Worm (Caenorhabditis elegans) whole organism, L4 larva: Measurements from ENCODE around the gene Y41G9A.17.

Experiments
- D1046.2 ChIP-seq: fragments of 200-800 bp; sonication (Bioruptor generic); IDR thresholded peaks from 2 replicates; pipeline ENCODE4 v1.3.6; 2022; ENCODE audit warnings: missing genetic modification characterization, missing compliant biosample characterization
- F10B5.3 ChIP-seq: sonication (generic microtip); optimal IDR thresholded peaks from 2 replicates; lab custom pipeline; 2016; ENCODE audit warnings: mild to moderate bottlenecking, missing genetic modification characterization, missing compliant biosample characterization
- F49E8.2 ChIP-seq: sonication (generic microtip); optimal IDR thresholded peaks from 2 replicates; lab custom pipeline; 2016; ENCODE audit warnings: missing compliant biosample characterization, mild to moderate bottlenecking, missing genetic modification characterization, borderline replicate concordance
- R02D3.7 ChIP-seq: fragments of 150-350 bp; sonication (generic microtip); optimal IDR thresholded peaks from 3 replicates; lab custom pipeline; 2014; ENCODE audit warnings: missing biosample characterization, missing genetic modification characterization
- T20F7.1 ChIP-seq: fragments of 200-800 bp; sonication (Bioruptor generic); optimal IDR thresholded peaks from 2 replicates; lab custom pipeline; 2018; ENCODE audit warnings: mild to moderate bottlenecking, missing genetic modification characterization, missing compliant biosample characterization
- arid-1 ChIP-seq: fragments of 200-800 bp; sonication (Bioruptor generic); conservative IDR thresholded peaks from 2 replicates; pipeline ENCODE4 v1.3.6; 2022; ENCODE audit warnings: missing genetic modification reagents, missing genetic modification characterization, missing compliant biosample characterization
- attf-4 ChIP-seq: sonication (generic microtip); optimal IDR thresholded peaks from 3 replicates; lab custom pipeline; 2017; ENCODE audit warnings: missing biosample characterization, missing genetic modification characterization
- ceh-62 ChIP-seq: sonication (generic microtip); optimal IDR thresholded peaks from 2 replicates; lab custom pipeline; 2017; ENCODE audit warnings: missing biosample characterization, missing genetic modification characterization
- daf-16 ChIP-seq, 3 experiments: sonication (generic microtip); optimal IDR thresholded peaks; 2 replicates each; lab custom pipeline; 2016 to 2017; ENCODE audit warnings: missing genetic modification characterization in 3 of 3, missing genetic modification reagents in 3 of 3, mild to moderate bottlenecking in 2 of 3, missing compliant biosample characterization in 2 of 3, missing biosample characterization in 1 of 3, moderate library complexity in 1 of 3
- daf-19 ChIP-seq: fragments of 200-800 bp; sonication (Bioruptor generic); conservative IDR thresholded peaks from 2 replicates; pipeline ENCODE4 v1.3.6; 2022; ENCODE audit warnings: missing genetic modification characterization, missing compliant biosample characterization
- daf-8 ChIP-seq: fragments of 200-800 bp; sonication (Bioruptor generic); IDR thresholded peaks from 2 replicates; pipeline ENCODE4 v1.3.6; 2022; ENCODE audit warnings: missing genetic modification characterization, missing compliant biosample characterization
- dmd-6 ChIP-seq: fragments of 200-800 bp; sonication (Bioruptor generic); IDR thresholded peaks from 2 replicates; pipeline ENCODE4 v1.3.6; 2022; ENCODE audit warnings: missing genetic modification reagents, missing genetic modification characterization, missing compliant biosample characterization
- dve-1 ChIP-seq: sonication (generic microtip); optimal IDR thresholded peaks from 2 replicates; lab custom pipeline; 2017; ENCODE audit warnings: antibody characterized with exemption, mild to moderate bottlenecking, missing genetic modification characterization, missing compliant biosample characterization; ENCODE audit not compliant: insufficient read depth
- fos-1 ChIP-seq: fragments of 150-350 bp; optimal IDR thresholded peaks from 2 replicates; lab custom pipeline; 2014; ENCODE audit warnings: missing biosample characterization, missing genetic modification characterization
- gei-8 ChIP-seq: fragments of 200-800 bp; sonication (Bioruptor generic); optimal IDR thresholded peaks from 2 replicates; lab custom pipeline; 2018; ENCODE audit warnings: mild to moderate bottlenecking, missing genetic modification characterization, missing compliant biosample characterization
- hlh-11 ChIP-seq: fragments of 200-800 bp; sonication (Bioruptor generic); optimal IDR thresholded peaks from 2 replicates; lab custom pipeline; 2018; ENCODE audit warnings: mild to moderate bottlenecking, missing genetic modification characterization, missing compliant biosample characterization
- hlh-30 ChIP-seq: sonication (generic microtip); optimal IDR thresholded peaks from 2 replicates; lab custom pipeline; 2017; ENCODE audit warnings: antibody characterized with exemption, mild to moderate bottlenecking, missing genetic modification characterization, missing compliant biosample characterization; ENCODE audit not compliant: insufficient read depth
- hmg-1.1 ChIP-seq: fragments of 200-800 bp; sonication (Bioruptor generic); IDR thresholded peaks from 2 replicates; pipeline ENCODE4 v1.3.6; 2022; ENCODE audit warnings: missing genetic modification reagents, missing genetic modification characterization, missing compliant biosample characterization
- lim-7 ChIP-seq: fragments of 200-800 bp; sonication (Bioruptor generic); IDR thresholded peaks from 2 replicates; pipeline ENCODE4 v1.3.6; 2022; ENCODE audit warnings: missing genetic modification characterization, missing compliant biosample characterization
- lin-1 ChIP-seq: fragments of 200-800 bp; sonication (Bioruptor generic); IDR thresholded peaks from 2 replicates; pipeline ENCODE4 v1.3.6; 2022; ENCODE audit warnings: missing genetic modification reagents, missing genetic modification characterization, missing compliant biosample characterization
- mdt-29 ChIP-seq: fragments of 200-800 bp; sonication (Bioruptor generic); IDR thresholded peaks from 2 replicates; pipeline ENCODE4 v1.3.6; 2022; ENCODE audit warnings: missing genetic modification reagents, missing genetic modification characterization, missing compliant biosample characterization
- mep-1 ChIP-seq: fragments of 150-350 bp; sonication (generic microtip); optimal IDR thresholded peaks from 3 replicates; lab custom pipeline; 2014; ENCODE audit warnings: missing biosample characterization, missing genetic modification characterization
- mxl-3 ChIP-seq: fragments of 200-800 bp; sonication (Bioruptor generic); optimal IDR thresholded peaks from 2 replicates; lab custom pipeline; 2018; ENCODE audit warnings: mild to moderate bottlenecking, missing genetic modification characterization, missing compliant biosample characterization
- nhr-237 ChIP-seq: sonication (generic microtip); optimal IDR thresholded peaks from 2 replicates; lab custom pipeline; 2017; ENCODE audit warnings: missing biosample characterization, missing genetic modification characterization
- nhr-25 ChIP-seq: sonication (generic microtip); optimal IDR thresholded peaks from 2 replicates; lab custom pipeline; 2017; ENCODE audit warnings: missing genetic modification characterization, mild to moderate bottlenecking, missing compliant biosample characterization, antibody characterized with exemption, moderate library complexity, borderline replicate concordance; ENCODE audit not compliant: insufficient read depth
- nhr-28 ChIP-seq: fragments of 150-350 bp; optimal IDR thresholded peaks from 2 replicates; lab custom pipeline; 2014; ENCODE audit warnings: missing biosample characterization, missing genetic modification characterization
- nhr-41 ChIP-seq: fragments of 200-800 bp; sonication (Bioruptor generic); IDR thresholded peaks from 2 replicates; pipeline ENCODE4 v1.3.6; 2022; ENCODE audit warnings: missing genetic modification reagents, missing genetic modification characterization, missing compliant biosample characterization
- nhr-42 ChIP-seq: fragments of 200-800 bp; sonication (Bioruptor generic); IDR thresholded peaks from 2 replicates; pipeline ENCODE4 v1.3.6; 2022; ENCODE audit warnings: missing genetic modification characterization, missing compliant biosample characterization
- nhr-48 ChIP-seq: sonication (generic microtip); optimal IDR thresholded peaks from 2 replicates; lab custom pipeline; 2016; ENCODE audit warnings: mild to moderate bottlenecking, missing genetic modification characterization, missing compliant biosample characterization
- nhr-76 ChIP-seq: fragments of 150-350 bp; optimal IDR thresholded peaks from 2 replicates; lab custom pipeline; 2014; ENCODE audit warnings: missing biosample characterization, missing genetic modification characterization
- php-3 ChIP-seq: fragments of 200-800 bp; sonication (Bioruptor generic); IDR thresholded peaks from 2 replicates; pipeline ENCODE4 v1.3.6; 2022; ENCODE audit warnings: missing genetic modification reagents, missing genetic modification characterization, missing compliant biosample characterization
- pqm-1 ChIP-seq: sonication (generic microtip); optimal IDR thresholded peaks from 2 replicates; lab custom pipeline; 2017; ENCODE audit warnings: missing biosample characterization, missing genetic modification characterization
- rbr-2 ChIP-seq: sonication (generic microtip); optimal IDR thresholded peaks from 2 replicates; lab custom pipeline; 2016; ENCODE audit warnings: missing genotype, missing genetic modification characterization, missing compliant biosample characterization
- skn-1 ChIP-seq: fragments of 150-350 bp; optimal IDR thresholded peaks from 2 replicates; lab custom pipeline; 2014; ENCODE audit warnings: missing biosample characterization, missing genetic modification characterization
- snpc-4 ChIP-seq: fragments of 150-350 bp; optimal IDR thresholded peaks from 2 replicates; lab custom pipeline; 2014; ENCODE audit warnings: missing biosample characterization, missing genetic modification characterization
- spr-1 ChIP-seq: sonication (generic microtip); optimal IDR thresholded peaks from 2 replicates; lab custom pipeline; 2016; ENCODE audit warnings: mild to moderate bottlenecking, missing genetic modification characterization, missing compliant biosample characterization
- tag-97 ChIP-seq: fragments of 200-800 bp; sonication (Bioruptor generic); IDR thresholded peaks from 2 replicates; pipeline ENCODE4 v1.3.6; 2022; ENCODE audit warnings: missing genetic modification characterization, missing compliant biosample characterization
- zfp-3 ChIP-seq: fragments of 200-800 bp; sonication (Bioruptor generic); conservative IDR thresholded peaks from 2 replicates; pipeline ENCODE4 v1.3.6; 2022; ENCODE audit warnings: missing genetic modification reagents, missing genetic modification characterization, missing compliant biosample characterization
- ztf-11 ChIP-seq: fragments of 150-350 bp; optimal IDR thresholded peaks from 2 replicates; lab custom pipeline; 2014; ENCODE audit warnings: missing biosample characterization, missing genetic modification characterization
- ztf-7 ChIP-seq: fragments of 150-350 bp; optimal IDR thresholded peaks from 2 replicates; lab custom pipeline; 2014; ENCODE audit warnings: missing biosample characterization, missing genetic modification characterization

The Y41G9A.17 gene

DNA sequence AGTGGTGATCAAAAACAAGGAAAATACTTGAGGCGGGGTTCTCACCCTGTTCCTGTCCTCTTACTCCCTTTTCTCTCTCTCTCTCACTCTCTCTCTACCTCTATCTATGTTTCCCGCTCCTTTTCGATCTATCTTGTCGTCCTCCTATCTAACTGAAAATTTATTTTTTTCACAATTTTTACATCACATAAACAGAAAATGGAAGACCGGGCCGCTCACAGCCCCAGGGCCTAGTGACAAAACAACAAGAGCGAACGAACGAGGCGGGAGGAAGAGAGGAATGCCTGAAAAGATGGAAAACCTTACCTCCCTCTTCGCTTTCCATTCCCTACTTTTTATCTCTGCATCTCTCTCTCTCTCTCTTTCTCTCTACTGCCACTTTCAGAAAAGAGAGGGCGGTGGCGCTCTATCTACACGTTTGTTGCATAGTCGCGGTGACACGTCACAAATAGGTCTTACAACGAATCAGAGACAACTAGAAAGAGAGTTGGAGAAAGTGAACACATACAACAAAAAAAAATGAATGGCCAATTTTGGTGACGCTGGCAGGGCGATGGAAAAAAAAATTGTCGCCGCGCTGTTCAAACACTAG is 28.7 kb downstream of the Y41G9A.17 start (continued):
- TF ChIP-seq zfp-3 (GFP tag; lab: Robert Waterston, UW), result no peak; the same call in 1 of the 2 replicates
- TF ChIP-seq mdt-29, result no peak
- TF ChIP-seq lin-1 (GFP tag; lab: Robert Waterston, UW), result no peak
- peak; percentile 24 for TF ChIP-seq mxl-3 (GFP tag; lab: Kevin White, UChicago)
- no peak for TF ChIP-seq daf-19 (GFP tag; lab: Robert Waterston, UW)
- TF ChIP-seq spr-1 (tag; lab: Kevin White, UChicago), result no peak

DNA sequence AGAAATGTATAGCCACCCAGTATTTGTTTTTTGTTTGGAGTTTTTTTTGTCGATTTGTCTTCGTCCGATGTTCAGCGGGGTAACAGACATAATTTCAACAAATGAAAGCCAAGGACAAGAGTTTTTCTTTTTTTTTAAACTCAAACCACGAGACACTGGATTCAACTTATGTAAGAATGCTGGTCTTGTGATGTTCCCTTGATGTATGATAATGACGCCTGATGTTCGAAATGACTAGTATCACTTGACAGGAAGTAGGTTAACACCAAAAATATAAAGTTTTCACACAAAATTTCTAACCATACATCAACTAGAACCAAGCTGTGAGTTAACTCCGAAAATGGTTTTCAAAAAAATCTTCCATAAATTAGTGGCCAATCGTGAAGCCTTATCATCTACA is 29.3 kb downstream of the Y41G9A.17 start:
- no peak for TF ChIP-seq nhr-48 (tag; lab: Kevin White, UChicago)
- TF ChIP-seq nhr-76 (tag; lab: Kevin White, UChicago), result no peak
- peak; percentile 13 for TF ChIP-seq mep-1 (tag; lab: Kevin White, UChicago)
- TF ChIP-seq dmd-6 (GFP tag; lab: Robert Waterston, UW), result peak; percentile 25; the same call in 1 of the 2 replicates
- no peak for TF ChIP-seq nhr-237 (tag; lab: Kevin White, UChicago)
- TF ChIP-seq php-3 (GFP tag; lab: Robert Waterston, UW), result no peak
- no peak for TF ChIP-seq R02D3.7
- TF ChIP-seq lin-1 (GFP tag; lab: Robert Waterston, UW), result no peak
- no peak for TF ChIP-seq nhr-42 (GFP tag; lab: Robert Waterston, UW)
- no peak for TF ChIP-seq ztf-7 (tag; lab: Kevin White, UChicago)
- TF ChIP-seq nhr-41 (GFP tag; lab: Robert Waterston, UW), result no peak
- TF ChIP-seq hlh-30, result peak; percentile 91
- TF ChIP-seq snpc-4 (tag; lab: Kevin White, UChicago), result no peak
- no peak for TF ChIP-seq ztf-11 (tag; lab: Kevin White, UChicago)
- no peak for TF ChIP-seq rbr-2 (tag; lab: Kevin White, UChicago)
- peak; percentile 2 for TF ChIP-seq nhr-28 (tag; lab: Kevin White, UChicago)
- TF ChIP-seq mdt-29, result 0 out of 2 replicates have a peak, but pooled peaks have one; percentile 28
- peak; percentile 16 for TF ChIP-seq dve-1 (tag; lab: Kevin White, UChicago)
- no peak for TF ChIP-seq F49E8.2 (tag; lab: Kevin White, UChicago)
- TF ChIP-seq skn-1, result no peak
- TF ChIP-seq hmg-1.1 (GFP tag; lab: Robert Waterston, UW), result no peak
- TF ChIP-seq D1046.2 (GFP tag; lab: Robert Waterston, UW), result no peak
- no peak for TF ChIP-seq fos-1 (tag; lab: Kevin White, UChicago)
- TF ChIP-seq ceh-62 (tag; lab: Kevin White, UChicago), result no peak
- TF ChIP-seq tag-97, result no peak
- TF ChIP-seq T20F7.1, result no peak

DNA sequence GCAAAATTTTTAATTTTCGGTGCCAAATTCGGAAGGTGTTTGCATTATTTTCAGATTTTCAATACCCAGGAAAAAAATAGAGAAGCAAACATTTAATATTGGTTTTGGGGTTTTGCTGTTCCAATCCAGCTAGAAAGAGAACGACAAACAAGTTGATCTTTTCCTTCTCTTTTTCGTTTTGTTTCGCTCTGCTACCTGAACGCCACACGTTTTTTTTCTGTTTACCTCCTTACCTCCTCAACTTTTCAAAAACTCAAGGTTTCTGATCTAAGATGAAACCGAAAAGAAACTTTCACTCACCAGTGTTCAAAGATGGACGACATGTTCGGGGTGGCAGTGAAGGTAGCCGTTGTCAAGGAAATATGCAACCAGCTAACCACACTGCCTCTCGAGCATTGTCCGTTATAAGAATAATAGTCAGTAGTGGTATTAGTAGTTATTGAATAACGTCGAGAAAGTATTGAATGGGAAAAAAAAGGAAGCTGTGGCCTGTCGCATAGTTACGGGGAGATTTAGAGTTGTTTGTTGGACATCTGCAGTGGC is 30.0 kb downstream of the Y41G9A.17 start:
- TF ChIP-seq lim-7 (GFP tag; lab: Robert Waterston, UW) (no peak), nhr-25 (tag; lab: Kevin White, UChicago) (no peak), zfp-3 (GFP tag; lab: Robert Waterston, UW) (no peak), gei-8 (GFP tag; lab: Kevin White, UChicago) (no peak), T20F7.1 (no peak), hmg-1.1 (GFP tag; lab: Robert Waterston, UW) (peak; percentile 8)

DNA sequence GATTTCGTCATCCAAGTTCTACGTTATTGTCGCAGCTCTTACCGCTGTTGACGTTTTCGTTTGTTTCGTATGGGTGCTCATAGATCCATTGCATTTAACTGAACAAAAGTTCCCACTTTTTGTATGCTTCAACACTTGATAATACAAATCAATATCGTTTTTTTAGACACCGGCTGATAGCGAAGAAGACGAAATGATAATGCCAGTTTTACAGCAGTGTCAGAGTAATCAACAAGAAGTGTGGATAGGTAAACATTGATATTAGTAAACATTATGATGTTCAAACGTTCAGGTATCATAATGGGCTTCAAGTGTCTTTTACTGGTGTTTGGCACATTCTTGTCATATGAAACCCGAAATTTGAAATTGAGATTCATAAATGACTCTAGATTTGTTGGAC is 33.3 kb downstream of the Y41G9A.17 start:
- TF ChIP-seq daf-16 (GFP tag; optimal IDR thresholded peaks at IDR 0.05; lab: Kevin White, UChicago) (no peak), daf-16 (tag; optimal IDR thresholded peaks at IDR 0.05; lab: Kevin White, UChicago) (peak; percentile 99), php-3 (GFP tag; lab: Robert Waterston, UW) (0 out of 2 replicates have a peak, but pooled peaks have one; percentile 48), hlh-30 (peak; percentile 6), hlh-11 (peak; percentile 37), nhr-28 (tag; lab: Kevin White, UChicago) (peak; percentile 33), attf-4 (tag; lab: Kevin White, UChicago) (no peak), F10B5.3 (tag; lab: Kevin White, UChicago) (no peak), daf-8 (GFP tag; lab: Robert Waterston, UW) (no peak), hmg-1.1 (GFP tag; lab: Robert Waterston, UW) (no peak), pqm-1 (tag; lab: Kevin White, UChicago) (peak; percentile 50), arid-1 (no peak), dve-1 (tag; lab: Kevin White, UChicago) (peak; percentile 58)
- TF ChIP-seq, all 104 proteins: peak for 7
